Fruit fly (Drosophila melanogaster) whole organism, prepupa: ENCODE results near the gene bun.

Experiments used
- CG11762 ChIP-seq: fragments of 200-800 bp; sonication (Bioruptor generic); optimal IDR thresholded peaks from 3 replicates; lab custom pipeline; 2016; ENCODE audit warnings: missing biosample characterization, missing genetic modification characterization; ENCODE audit not compliant: insufficient read depth
- CG16779 ChIP-seq: fragments of 200-800 bp; sonication (Bioruptor generic); optimal IDR thresholded peaks from 3 replicates; lab custom pipeline; 2017; ENCODE audit warnings: missing biosample characterization, mild to moderate bottlenecking, missing genetic modification characterization
- CG6276 ChIP-seq: fragments of 200-800 bp; sonication (Bioruptor generic); optimal IDR thresholded peaks from 2 replicates; lab custom pipeline; 2017; ENCODE audit warnings: missing biosample characterization, mild to moderate bottlenecking, missing genetic modification characterization
- CG6808 ChIP-seq: fragments of 200-800 bp; sonication (Bioruptor generic); optimal IDR thresholded peaks from 3 replicates; lab custom pipeline; 2017; ENCODE audit warnings: missing biosample characterization, missing genetic modification characterization, mild to moderate bottlenecking, moderate library complexity, missing genetic modification reagents
- CG6854 ChIP-seq: fragments of 200-800 bp; sonication (Bioruptor generic); optimal IDR thresholded peaks from 2 replicates; lab custom pipeline; 2017; ENCODE audit warnings: missing biosample characterization, mild to moderate bottlenecking, missing genetic modification characterization
- Hr39 ChIP-seq: fragments of 200-800 bp; sonication (Bioruptor generic); optimal IDR thresholded peaks from 2 replicates; lab custom pipeline; 2016; ENCODE audit warnings: missing biosample characterization, missing genetic modification characterization
- Sox102F ChIP-seq: fragments of 200-800 bp; sonication (Bioruptor generic); optimal IDR thresholded peaks from 2 replicates; lab custom pipeline; 2016; ENCODE audit warnings: missing biosample characterization, mild to moderate bottlenecking, missing genetic modification characterization
- ss ChIP-seq, 2 experiments: fragments of 200-800 bp; sonication (Bioruptor generic); optimal IDR thresholded peaks; 2 replicates in 1 of 2; 3 replicates in 1 of 2; lab custom pipeline; 2017 to 2018; ENCODE audit warnings: mild to moderate bottlenecking in 2 of 2, missing biosample characterization in 2 of 2, missing genetic modification characterization in 2 of 2, moderate library complexity in 1 of 2

dm6 chr2L:12487311-12487710 lies 59.1 kb downstream of the bun start:
- TF ChIP-seq CG6854 (GFP tag; lab: Kevin White, UChicago) (no peak), Sox102F (GFP tag; lab: Kevin White, UChicago) (no peak), CG11762 (GFP tag; lab: Kevin White, UChicago) (no peak), CG16779 (tag; lab: Kevin White, UChicago) (no peak), CG6808 (no peak), ss (GFP tag; optimal IDR thresholded peaks at IDR 0.05; lab: Kevin White, UChicago) (no peak), CG6276 (no peak), Hr39 (GFP tag; lab: Kevin White, UChicago) (no peak)
